Fruit fly (Drosophila melanogaster): ENCODE data around the gene Rab19.

Gene Rab19

DNA sequence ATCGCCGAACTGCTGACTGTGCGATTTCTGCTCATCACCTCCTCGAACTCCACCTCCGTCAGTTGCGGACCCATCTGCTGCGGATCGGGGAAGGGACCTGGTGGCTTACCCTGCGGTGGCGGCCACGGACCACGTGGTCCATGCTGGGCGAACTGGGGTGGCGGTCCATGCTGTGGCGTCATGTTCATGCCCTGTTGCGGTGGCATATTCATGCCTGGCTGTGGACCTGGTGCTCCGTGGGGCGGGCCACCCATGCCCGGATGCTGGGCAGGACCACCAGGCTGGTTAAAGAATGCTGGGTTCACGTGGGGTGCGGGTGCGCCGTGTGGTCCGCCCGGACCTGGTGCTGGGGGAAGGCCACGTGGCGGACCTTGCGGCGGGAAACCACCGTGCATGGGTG, 15.5 kb downstream of the Rab19 start:
- TF ChIP-seq CG14655 (GFP tag; optimal IDR thresholded peaks at IDR 0.05): no peak
- TF ChIP-seq fd96Ca (GFP tag; IDR thresholded peaks at IDR 0.05): peak; percentile 42; the same call in 1 of the 3 replicates

DNA sequence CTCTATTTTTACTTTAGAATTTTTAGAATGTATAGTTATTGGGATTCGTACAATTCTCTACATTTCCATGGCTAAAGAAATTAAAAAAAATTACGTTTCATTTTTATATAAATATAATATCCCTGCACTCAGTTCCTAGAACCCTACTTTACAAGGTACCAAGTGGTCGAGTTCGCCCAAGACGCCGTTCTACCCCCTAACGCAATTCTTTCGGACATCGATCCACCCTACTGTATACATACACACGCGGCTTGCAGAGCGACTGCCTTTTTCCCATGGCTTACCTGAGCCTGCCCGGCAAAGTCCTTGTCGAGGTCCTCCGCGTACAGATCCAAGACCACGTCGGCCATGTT, 17.9 kb downstream of the Rab19 start:
- TF ChIP-seq fd96Ca (GFP tag; IDR thresholded peaks at IDR 0.05) (no peak), Snoo (tag; optimal IDR thresholded peaks at IDR 0.05) (no peak), CG34367 (tag; optimal IDR thresholded peaks at IDR 0.05) (no peak), Pif1A (GFP tag; optimal IDR thresholded peaks at IDR 0.05) (peak; percentile 32), CG4496 (GFP tag; IDR thresholded peaks at IDR 0.05) (peak; percentile 63; the same call in 2 of the 3 replicates), CG10348 (GFP tag; IDR thresholded peaks at IDR 0.05) (no peak), CG14655 (GFP tag; optimal IDR thresholded peaks at IDR 0.05) (no peak), Ets98B (GFP tag; IDR thresholded peaks at IDR 0.05) (peak; percentile 48; the same call in 1 of the 2 replicates)

DNA sequence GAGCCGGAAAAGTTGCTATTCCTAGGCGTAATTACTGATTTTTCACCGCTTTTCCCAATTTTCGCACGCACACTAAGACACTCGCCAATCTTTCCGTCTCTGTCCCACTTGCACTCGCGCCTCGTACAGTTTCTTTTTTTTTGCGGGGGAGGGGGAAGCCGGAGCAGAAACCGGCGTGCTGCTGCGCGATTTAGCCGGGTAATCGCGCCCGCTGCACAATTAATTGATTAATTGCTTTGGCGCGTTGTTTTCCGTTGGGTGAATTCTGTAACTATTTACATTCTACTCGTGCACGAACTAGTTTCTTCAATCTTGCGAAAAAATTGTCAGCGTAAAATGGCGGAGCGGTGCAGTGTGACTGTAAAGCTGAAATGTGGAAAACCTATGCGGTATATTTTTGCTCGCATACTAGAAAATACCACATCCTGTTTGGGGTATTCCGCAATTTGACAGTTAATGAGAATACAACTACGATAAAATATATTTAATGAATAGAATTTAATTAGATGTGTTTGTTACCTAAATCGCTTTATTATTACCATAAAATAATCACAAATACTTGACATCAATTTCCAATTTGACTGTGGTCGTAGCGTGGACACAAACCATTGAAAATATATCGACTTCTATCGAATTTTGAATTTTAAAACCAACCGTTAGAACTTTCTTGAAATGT, 18.5 kb downstream of the Rab19 start, which contains the start of gene Cpsf6:
TSS of gene Cpsf6 (minus strand) at position 362 of the 676 bp plus-strand sequence.
- TF ChIP-seq CG10348 (GFP tag; IDR thresholded peaks at IDR 0.05) (no peak), fd96Ca (GFP tag; IDR thresholded peaks at IDR 0.05) (no peak), CG8301 (tag; optimal IDR thresholded peaks at IDR 0.05) (no peak), Ets98B (GFP tag; IDR thresholded peaks at IDR 0.05) (peak; percentile 19; the same call in 1 of the 2 replicates), CG4496 (GFP tag; IDR thresholded peaks at IDR 0.05) (peak; percentile 42; the same call in 1 of the 3 replicates), Pif1B (GFP tag; optimal IDR thresholded peaks at IDR 0.05) (no peak), CG15710 (tag; optimal IDR thresholded peaks at IDR 0.05) (no peak), Snoo (tag; optimal IDR thresholded peaks at IDR 0.05) (no peak), rn (GFP tag; IDR thresholded peaks at IDR 0.05) (no peak), CG34367 (tag; optimal IDR thresholded peaks at IDR 0.05) (peak; percentile 17), CG12605 (GFP tag; IDR thresholded peaks at IDR 0.05) (no peak), D1 (tag; optimal IDR thresholded peaks at IDR 0.05) (no peak), CG8159 (tag; optimal IDR thresholded peaks at IDR 0.05) (no peak), CG32121 (GFP tag; IDR thresholded peaks at IDR 0.05) (no peak), CG17806 (tag; optimal IDR thresholded peaks at IDR 0.05) (peak; percentile 13), CG14655 (GFP tag; optimal IDR thresholded peaks at IDR 0.05) (no peak), Pif1A (GFP tag; optimal IDR thresholded peaks at IDR 0.05) (no peak), gl (tag; optimal IDR thresholded peaks at IDR 0.05) (no peak), CG9948 (tag; optimal IDR thresholded peaks at IDR 0.05) (peak; percentile 6), EcR (GFP tag; optimal IDR thresholded peaks at IDR 0.05) (no peak), CG13204 (GFP tag; optimal IDR thresholded peaks at IDR 0.05) (no peak)

DNA sequence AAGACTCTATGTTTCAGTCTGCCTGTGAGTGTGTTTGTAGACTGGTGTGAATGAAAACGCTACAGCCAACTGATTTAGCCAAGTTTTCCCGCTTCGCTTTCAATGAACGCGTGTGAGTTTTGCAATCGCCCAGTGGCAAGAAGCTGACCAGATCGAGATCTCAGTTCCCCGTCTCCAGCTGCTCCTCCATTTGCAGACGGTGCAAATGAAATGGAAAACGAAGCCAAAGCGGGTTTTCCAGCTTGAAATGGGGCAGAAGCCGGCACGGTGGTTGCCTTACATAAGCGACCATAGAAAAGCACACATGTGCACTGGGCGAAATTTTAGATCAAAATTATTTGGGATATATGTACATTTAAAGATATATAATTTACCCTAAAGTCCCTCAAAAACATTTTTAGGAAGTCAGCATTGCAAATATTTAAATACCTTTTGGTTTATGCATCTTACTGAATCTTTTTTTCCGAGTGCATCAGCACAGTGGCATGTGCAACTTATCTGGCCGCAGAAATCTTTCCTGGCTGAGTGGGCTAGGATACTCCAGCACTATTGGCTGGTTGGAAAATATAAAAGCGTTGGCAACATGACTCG, 22.2 kb downstream of the Rab19 start, which contains the start of gene CG43059:
TSS of gene CG43059 (minus strand) at position 51 of the 591 bp plus-strand sequence.
- TF ChIP-seq CG9948 (tag; optimal IDR thresholded peaks at IDR 0.05) (no peak), CG12605 (GFP tag; IDR thresholded peaks at IDR 0.05) (peak; percentile 82), D1 (tag; optimal IDR thresholded peaks at IDR 0.05) (no peak), Ets98B (GFP tag; IDR thresholded peaks at IDR 0.05) (peak; percentile 92), CG4496 (GFP tag; IDR thresholded peaks at IDR 0.05) (peak; percentile 91), Pif1A (GFP tag; optimal IDR thresholded peaks at IDR 0.05) (peak; percentile 38), gl (tag; optimal IDR thresholded peaks at IDR 0.05) (no peak), rn (GFP tag; IDR thresholded peaks at IDR 0.05) (peak; percentile 82), CG32121 (GFP tag; IDR thresholded peaks at IDR 0.05) (peak; percentile 93), CG17806 (tag; optimal IDR thresholded peaks at IDR 0.05) (no peak), CG14655 (GFP tag; optimal IDR thresholded peaks at IDR 0.05) (peak; percentile 82), CG10348 (GFP tag; IDR thresholded peaks at IDR 0.05) (peak; percentile 56; the same call in 1 of the 2 replicates), fd96Ca (GFP tag; IDR thresholded peaks at IDR 0.05) (peak; percentile 87), Pif1B (GFP tag; optimal IDR thresholded peaks at IDR 0.05) (no peak), CG8301 (tag; optimal IDR thresholded peaks at IDR 0.05) (peak; percentile 88)

DNA sequence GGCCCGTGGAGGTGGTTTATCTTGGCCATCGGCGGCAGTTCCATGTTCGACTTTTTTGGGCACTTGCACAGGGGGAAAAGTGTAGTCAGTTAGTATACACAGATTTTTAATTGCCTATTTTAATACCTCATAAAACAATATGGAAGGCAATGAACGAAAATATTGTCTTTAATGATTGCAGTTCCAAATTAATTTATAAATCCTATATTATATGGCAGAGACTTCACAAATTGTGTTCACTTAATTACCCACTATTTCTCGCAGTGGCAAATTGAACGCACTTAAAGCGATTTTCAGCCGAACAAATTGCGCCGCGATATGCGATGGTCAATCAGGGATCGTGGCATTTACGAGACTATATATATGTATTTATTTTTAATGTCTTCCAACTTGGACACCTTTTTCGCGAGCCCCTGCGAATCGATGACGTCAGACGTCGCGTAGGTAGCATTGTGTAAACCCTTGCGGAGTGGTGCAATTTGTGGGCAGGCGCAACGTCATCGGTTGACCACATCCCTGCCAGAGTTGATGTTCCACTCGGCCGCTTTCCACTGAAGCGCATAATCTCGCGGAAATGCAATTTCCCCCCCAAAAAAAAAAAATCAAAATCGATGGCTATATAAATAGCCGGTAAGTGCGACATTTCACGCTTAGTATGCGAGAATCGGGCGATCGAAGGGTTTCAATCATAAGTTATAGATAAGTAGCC, 23.4 kb downstream of the Rab19 start, which contains the start of gene CG13670:
TSS of gene CG13670 (plus strand) at position 659 of the 709 bp plus-strand sequence.
- TF ChIP-seq fd96Ca (GFP tag; IDR thresholded peaks at IDR 0.05) (no peak), CG8301 (tag; optimal IDR thresholded peaks at IDR 0.05) (peak; percentile 4), Ets98B (GFP tag; IDR thresholded peaks at IDR 0.05) (peak; percentile 60), CG13204 (GFP tag; optimal IDR thresholded peaks at IDR 0.05) (no peak), CG32121 (GFP tag; IDR thresholded peaks at IDR 0.05) (peak; percentile 56; the same call in 1 of the 2 replicates), Pif1A (GFP tag; optimal IDR thresholded peaks at IDR 0.05) (peak; percentile 16)

DNA sequence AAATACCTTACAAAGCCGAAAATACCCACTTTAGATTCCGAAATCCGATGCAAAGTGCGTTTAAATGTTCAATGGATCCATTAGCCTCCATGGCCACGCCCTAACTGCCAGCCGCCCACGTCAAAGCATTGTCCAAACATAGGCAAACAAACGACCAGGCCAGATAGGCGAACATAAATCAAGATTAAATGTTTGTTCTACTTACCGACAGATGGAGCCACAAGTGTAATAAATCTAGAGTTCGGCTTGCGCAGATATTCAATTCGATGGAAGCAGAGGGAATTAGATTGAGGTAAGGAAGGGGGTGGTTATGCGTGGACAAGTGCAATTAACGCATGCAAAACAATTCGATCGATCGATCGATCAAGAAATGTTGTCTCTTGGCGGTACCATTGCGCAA, 27.0 kb downstream of the Rab19 start:
- no peak for TF ChIP-seq Pif1A (GFP tag; optimal IDR thresholded peaks at IDR 0.05)
- TF ChIP-seq CG8159 (tag; optimal IDR thresholded peaks at IDR 0.05): no peak
- TF ChIP-seq CG8301 (tag; optimal IDR thresholded peaks at IDR 0.05): no peak
- no peak for TF ChIP-seq CG34367 (tag; optimal IDR thresholded peaks at IDR 0.05)
- no peak for TF ChIP-seq fd96Ca (GFP tag; IDR thresholded peaks at IDR 0.05)
- no peak for TF ChIP-seq CG10348 (GFP tag; IDR thresholded peaks at IDR 0.05)
- TF ChIP-seq CG14655 (GFP tag; optimal IDR thresholded peaks at IDR 0.05): no peak
- no peak for TF ChIP-seq CG32121 (GFP tag; IDR thresholded peaks at IDR 0.05)
- no peak for TF ChIP-seq D1 (tag; optimal IDR thresholded peaks at IDR 0.05)
- TF ChIP-seq CG4496 (GFP tag; IDR thresholded peaks at IDR 0.05): no peak
- TF ChIP-seq EcR (GFP tag; optimal IDR thresholded peaks at IDR 0.05): no peak
- TF ChIP-seq CG9948 (tag; optimal IDR thresholded peaks at IDR 0.05): no peak
- no peak for TF ChIP-seq Pif1B (GFP tag; optimal IDR thresholded peaks at IDR 0.05)
- no peak for TF ChIP-seq CG17806 (tag; optimal IDR thresholded peaks at IDR 0.05)
- no peak for TF ChIP-seq CG15710 (tag; optimal IDR thresholded peaks at IDR 0.05)
- TF ChIP-seq CG13204 (GFP tag; optimal IDR thresholded peaks at IDR 0.05): no peak
- no peak for TF ChIP-seq Snoo (tag; optimal IDR thresholded peaks at IDR 0.05)

Measured in whole organism, pupa.